Fruit fly (Drosophila melanogaster) whole organism, embryonic: ENCODE results near the gene CG9992.

Source experiments
- Abd-B ChIP-seq: fragments of 200-800 bp; sonication (Bioruptor generic); optimal IDR thresholded peaks from 2 replicates; lab custom pipeline; 2018; ENCODE audit warnings: missing biosample characterization, mild to moderate bottlenecking, missing genetic modification characterization, moderate library complexity
- Awh ChIP-seq: fragments of 200-800 bp; sonication (Bioruptor generic); IDR thresholded peaks from 2 replicates; pipeline ENCODE4, ENCODE4 v1.3.6; 2022; ENCODE audit warnings: missing biosample characterization, missing genetic modification characterization
- B-H2 ChIP-seq: fragments of 200-800 bp; sonication (Bioruptor generic); optimal IDR thresholded peaks from 2 replicates; lab custom pipeline; 2018; ENCODE audit warnings: missing biosample characterization, mild to moderate bottlenecking, missing genetic modification characterization
- BEAF-32 ChIP-seq: fragments of 200-800 bp; sonication (Bioruptor generic); optimal IDR thresholded peaks from 3 replicates; lab custom pipeline; 2017; ENCODE audit warnings: missing biosample characterization, missing genetic modification characterization, mild to moderate bottlenecking, moderate library complexity, missing genetic modification reagents
- BtbVII ChIP-seq: fragments of 200-800 bp; sonication (Bioruptor generic); optimal IDR thresholded peaks from 3 replicates; lab custom pipeline; 2017; ENCODE audit warnings: missing biosample characterization, mild to moderate bottlenecking, missing genetic modification characterization
- CG1024 ChIP-seq: fragments of 200-800 bp; sonication (Bioruptor generic); IDR thresholded peaks from 2 replicates; pipeline ENCODE4 v1.3.6; 2022; ENCODE audit warnings: missing biosample characterization, missing genetic modification characterization
- CG10274 ChIP-seq: fragments of 200-800 bp; sonication (Bioruptor generic); optimal IDR thresholded peaks from 3 replicates; lab custom pipeline; 2017; ENCODE audit warnings: missing biosample characterization, mild to moderate bottlenecking, missing genetic modification characterization
- CG10565 ChIP-seq: fragments of 200-800 bp; sonication (Bioruptor generic); optimal IDR thresholded peaks from 3 replicates; lab custom pipeline; 2016; ENCODE audit warnings: missing biosample characterization, mild to moderate bottlenecking, missing genetic modification characterization
- CG10959 ChIP-seq: fragments of 200-800 bp; sonication (Bioruptor generic); IDR thresholded peaks from 2 replicates; pipeline ENCODE4 v1.3.6; 2022; ENCODE audit warnings: missing biosample characterization, missing genetic modification characterization
- CG11504 ChIP-seq: fragments of 200-800 bp; sonication (Bioruptor generic); optimal IDR thresholded peaks from 3 replicates; lab custom pipeline; 2019; ENCODE audit warnings: missing biosample characterization, mild to moderate bottlenecking, missing genetic modification characterization, moderate library complexity
- CG12236 ChIP-seq: fragments of 200-800 bp; sonication (Bioruptor generic); optimal IDR thresholded peaks from 2 replicates; lab custom pipeline; 2016; ENCODE audit warnings: missing biosample characterization, missing genetic modification characterization
- CG14965 ChIP-seq: fragments of 200-800 bp; sonication (Bioruptor generic); optimal IDR thresholded peaks from 2 replicates; lab custom pipeline; 2016; ENCODE audit warnings: missing biosample characterization, missing genetic modification characterization, borderline replicate concordance
- CG15269 ChIP-seq: fragments of 200-800 bp; sonication (Bioruptor generic); optimal IDR thresholded peaks from 2 replicates; lab custom pipeline; 2018; ENCODE audit warnings: missing biosample characterization, mild to moderate bottlenecking, missing genetic modification characterization, moderate library complexity
- CG15514 ChIP-seq: fragments of 200-800 bp; sonication (Bioruptor generic); optimal IDR thresholded peaks from 3 replicates; lab custom pipeline; 2017; ENCODE audit warnings: missing biosample characterization, missing genetic modification characterization, mild to moderate bottlenecking, moderate library complexity, missing genetic modification reagents
- CG1647 ChIP-seq: fragments of 200-800 bp; sonication (Bioruptor generic); optimal IDR thresholded peaks from 3 replicates; lab custom pipeline; 2016; ENCODE audit warnings: missing biosample characterization, missing genetic modification characterization
- CG18262 ChIP-seq: fragments of 200-800 bp; optimal IDR thresholded peaks from 3 replicates; lab custom pipeline; 2019; ENCODE audit warnings: missing biosample characterization, mild to moderate bottlenecking, missing genetic modification characterization, moderate library complexity
- CG4282 ChIP-seq: fragments of 200-800 bp; sonication (Bioruptor generic); optimal IDR thresholded peaks from 2 replicates; lab custom pipeline; 2016; ENCODE audit warnings: missing biosample characterization, missing genetic modification characterization
- CG43689 ChIP-seq: fragments of 200-800 bp; sonication (Bioruptor generic); IDR thresholded peaks from 2 replicates; pipeline ENCODE4 v1.3.6; 2022; ENCODE audit warnings: missing biosample characterization, missing genetic modification characterization
- CG7556 ChIP-seq: fragments of 200-800 bp; sonication (Bioruptor generic); optimal IDR thresholded peaks from 2 replicates; lab custom pipeline; 2017; ENCODE audit warnings: missing biosample characterization, mild to moderate bottlenecking, missing genetic modification characterization
- CG8388 ChIP-seq: fragments of 200-800 bp; sonication (Bioruptor generic); optimal IDR thresholded peaks from 2 replicates; lab custom pipeline; 2019; ENCODE audit warnings: missing biosample characterization, mild to moderate bottlenecking, missing genetic modification characterization, moderate library complexity
- CG9215 ChIP-seq: fragments of 200-800 bp; sonication (Bioruptor generic); IDR thresholded peaks from 2 replicates; pipeline ENCODE4 v1.3.6; 2022; ENCODE audit warnings: missing biosample characterization, missing genetic modification characterization
- CG9797 ChIP-seq: fragments of 200-800 bp; sonication (Bioruptor generic); optimal IDR thresholded peaks from 3 replicates; lab custom pipeline; 2018; ENCODE audit warnings: missing biosample characterization, mild to moderate bottlenecking, missing genetic modification characterization
- CG9932 ChIP-seq: fragments of 200-800 bp; sonication (Bioruptor generic); IDR thresholded peaks from 2 replicates; pipeline ENCODE4 v1.3.6; 2022; ENCODE audit warnings: missing biosample characterization, missing genetic modification characterization
- Dad ChIP-seq: fragments of 200-800 bp; sonication (Bioruptor generic); optimal IDR thresholded peaks from 3 replicates; lab custom pipeline; 2016; ENCODE audit warnings: missing biosample characterization, missing genetic modification characterization
- Dfd ChIP-seq, 2 experiments: fragments of >200 bp; optimal IDR thresholded peaks; 2 replicates each; lab custom pipeline; 2017; ENCODE audit warnings: missing biosample characterization in 2 of 2, missing genetic modification characterization in 2 of 2
- Dref ChIP-seq: fragments of 200-800 bp; sonication (Bioruptor generic); IDR thresholded peaks from 2 replicates; pipeline ENCODE4 v1.3.6; 2022; ENCODE audit warnings: missing biosample characterization, missing genetic modification characterization
- Drgx ChIP-seq: fragments of 200-800 bp; sonication (Bioruptor generic); IDR thresholded peaks from 2 replicates; pipeline ENCODE4 v1.3.6; 2022; ENCODE audit warnings: missing biosample characterization, missing genetic modification characterization
- H2.0 ChIP-seq: fragments of 200-800 bp; sonication (Bioruptor generic); IDR thresholded peaks from 2 replicates; pipeline ENCODE4 v1.3.6; 2022; ENCODE audit warnings: missing biosample characterization, missing genetic modification characterization
- Hey ChIP-seq: fragments of 200-800 bp; sonication (Bioruptor generic); optimal IDR thresholded peaks from 3 replicates; lab custom pipeline; 2018; ENCODE audit warnings: missing biosample characterization, mild to moderate bottlenecking, missing genetic modification characterization
- Max ChIP-seq: fragments of 200-800 bp; sonication (Bioruptor generic); optimal IDR thresholded peaks from 2 replicates; lab custom pipeline; 2016; ENCODE audit warnings: missing biosample characterization, mild to moderate bottlenecking, missing genetic modification characterization
- Myb ChIP-seq: fragments of 200-800 bp; sonication (Bioruptor generic); optimal IDR thresholded peaks from 2 replicates; lab custom pipeline; 2016; ENCODE audit warnings: missing biosample characterization, missing genetic modification characterization
- Optix ChIP-seq: fragments of 200-800 bp; sonication (Bioruptor generic); IDR thresholded peaks from 3 replicates; pipeline ENCODE4 v1.3.6; 2022; ENCODE audit warnings: missing biosample characterization, missing genetic modification characterization
- Rx ChIP-seq: fragments of 200-800 bp; sonication (Bioruptor generic); IDR thresholded peaks from 2 replicates; pipeline ENCODE4 v1.3.6; 2022; ENCODE audit warnings: missing biosample characterization, missing genetic modification characterization
- Sry-δ ChIP-seq: fragments of 200-800 bp; sonication (Bioruptor generic); optimal IDR thresholded peaks from 2 replicates; lab custom pipeline; 2016; ENCODE audit warnings: missing biosample characterization, missing genetic modification characterization
- abd-A ChIP-seq: fragments of 200-800 bp; sonication (Bioruptor generic); optimal IDR thresholded peaks from 3 replicates; lab custom pipeline; 2019; ENCODE audit warnings: missing biosample characterization, mild to moderate bottlenecking, missing genetic modification characterization, moderate library complexity
- aop ChIP-seq: fragments of 200-800 bp; sonication (Bioruptor generic); IDR thresholded peaks from 2 replicates; pipeline ENCODE4 v1.3.6; 2022; ENCODE audit warnings: missing biosample characterization, missing genetic modification characterization
- bbx ChIP-seq: fragments of 200-800 bp; sonication (Bioruptor generic); IDR thresholded peaks from 2 replicates; pipeline ENCODE4 v1.3.6; 2022; ENCODE audit warnings: missing biosample characterization, missing genetic modification characterization; ENCODE audit not compliant: partially characterized antibody
- bcd ChIP-seq: fragments of 200-800 bp; sonication (Bioruptor generic); optimal IDR thresholded peaks from 2 replicates; lab custom pipeline; 2017; ENCODE audit warnings: missing biosample characterization, mild to moderate bottlenecking, missing genetic modification characterization
- br ChIP-seq: fragments of >200 bp; optimal IDR thresholded peaks from 2 replicates; lab custom pipeline; 2017
- corto ChIP-seq: fragments of 200-800 bp; sonication (Bioruptor generic); optimal IDR thresholded peaks from 2 replicates; lab custom pipeline; 2016; ENCODE audit warnings: missing biosample characterization, mild to moderate bottlenecking, missing genetic modification characterization, moderate library complexity
- crc ChIP-seq: fragments of 200-800 bp; sonication (Bioruptor generic); optimal IDR thresholded peaks from 2 replicates; lab custom pipeline; 2016; ENCODE audit warnings: missing biosample characterization, missing genetic modification characterization
- eyg ChIP-seq: fragments of 200-800 bp; sonication (Bioruptor generic); optimal IDR thresholded peaks from 3 replicates; lab custom pipeline; 2016; ENCODE audit warnings: missing biosample characterization, missing genetic modification characterization
- fru ChIP-seq: fragments of >200 bp; optimal IDR thresholded peaks from 2 replicates; lab custom pipeline; 2017
- gcm2 ChIP-seq: fragments of 200-800 bp; sonication (Bioruptor generic); optimal IDR thresholded peaks from 2 replicates; lab custom pipeline; 2016; ENCODE audit warnings: missing biosample characterization, missing genetic modification characterization
- inv ChIP-seq: fragments of 200-800 bp; sonication (Bioruptor generic); IDR thresholded peaks from 2 replicates; pipeline ENCODE4 v1.3.6; 2022; ENCODE audit warnings: missing biosample characterization, missing genetic modification characterization; ENCODE audit not compliant: partially characterized antibody
- maf-S ChIP-seq: fragments of 200-800 bp; sonication (Bioruptor generic); optimal IDR thresholded peaks from 2 replicates; lab custom pipeline; 2016; ENCODE audit warnings: missing biosample characterization, missing genetic modification characterization
- pho ChIP-seq: fragments of 200-800 bp; sonication (Bioruptor generic); optimal IDR thresholded peaks from 2 replicates; lab custom pipeline; 2016; ENCODE audit warnings: missing biosample characterization, missing genetic modification characterization
- repo ChIP-seq: fragments of 200-800 bp; sonication (Bioruptor generic); optimal IDR thresholded peaks from 2 replicates; lab custom pipeline; 2016; ENCODE audit warnings: missing biosample characterization, missing genetic modification characterization
- stc ChIP-seq: fragments of 200-800 bp; sonication (Bioruptor generic); IDR thresholded peaks from 2 replicates; pipeline ENCODE4 v1.3.6; 2022; ENCODE audit warnings: missing biosample characterization, missing genetic modification characterization
- tin ChIP-seq: fragments of 200-800 bp; sonication (Bioruptor generic); optimal IDR thresholded peaks from 3 replicates; lab custom pipeline; 2016; ENCODE audit warnings: missing biosample characterization, missing genetic modification characterization

The CG9992 gene

dm6 chrX:16384843-16385726 lies at the start of gene CG9992, which contains the start of gene CG4239 (continued):
- TF ChIP-seq CG1024 (GFP tag; lab: Robert Waterston, UW) (peak; percentile 29; the same call in 1 of the 2 replicates), Sry-δ (GFP tag; lab: Kevin White, UChicago) (peak; percentile 69), bbx (GFP tag; lab: Robert Waterston, UW) (peak; percentile 69), CG9215 (GFP tag; lab: Robert Waterston, UW) (peak; percentile 76), fru (lab: Kevin White, UChicago) (no peak), CG18262 (tag; lab: Kevin White, UChicago) (peak; percentile 36), CG43689 (GFP tag; lab: Robert Waterston, UW) (no peak), repo (GFP tag; lab: Kevin White, UChicago) (no peak), CG1647 (GFP tag; lab: Kevin White, UChicago) (no peak), Dfd (GFP tag; optimal IDR thresholded peaks at IDR 0.05; lab: Kevin White, UChicago) (peak in 1 of 2 experiments; percentile 57), BEAF-32 (GFP tag; lab: Kevin White, UChicago) (peak; percentile 87), CG12236 (GFP tag; lab: Kevin White, UChicago) (no peak), Dad (GFP tag; lab: Kevin White, UChicago) (no peak), crc (GFP tag; lab: Kevin White, UChicago) (no peak), CG14965 (no peak), Myb (peak; percentile 24), br (no peak), eyg (GFP tag; lab: Kevin White, UChicago) (no peak), CG11504 (tag; lab: Kevin White, UChicago) (peak; percentile 75), CG15269 (tag; lab: Kevin White, UChicago) (peak; percentile 69), abd-A (tag; lab: Kevin White, UChicago) (no peak), Drgx (GFP tag; lab: Robert Waterston, UW) (no peak; the same call in 1 of the 2 replicates), corto (GFP tag; lab: Kevin White, UChicago) (no peak), Abd-B (GFP tag; lab: Kevin White, UChicago) (peak; percentile 85), BtbVII (GFP tag; lab: Kevin White, UChicago) (no peak), CG8388 (GFP tag; lab: Kevin White, UChicago) (no peak), aop (GFP tag; lab: Robert Waterston, UW) (no peak), inv (GFP tag; lab: Robert Waterston, UW) (0 out of 2 replicates have a peak, but pooled peaks have one; percentile 42), B-H2 (no peak), Optix (GFP tag; lab: Robert Waterston, UW) (0 out of 3 replicates have a peak, but pooled peaks have one; percentile 27), Awh (GFP tag; lab: Robert Waterston, UW) (no peak), CG10274 (no peak), bcd (GFP tag; lab: Kevin White, UChicago) (peak; percentile 65), CG9797 (GFP tag; lab: Kevin White, UChicago) (peak; percentile 55), tin (GFP tag; lab: Kevin White, UChicago) (peak; percentile 60), CG10959 (GFP tag; lab: Robert Waterston, UW) (no peak), CG10565 (GFP tag; lab: Kevin White, UChicago) (no peak), CG15514 (GFP tag; lab: Kevin White, UChicago) (no peak), Hey (tag; lab: Kevin White, UChicago) (no peak), CG9932 (GFP tag; lab: Robert Waterston, UW) (peak; percentile 75), H2.0 (GFP tag; lab: Robert Waterston, UW) (no peak), Dref (peak; percentile 69), pho (GFP tag; lab: Kevin White, UChicago) (peak; percentile 11), gcm2 (no peak), stc (no peak), CG7556 (GFP tag; lab: Kevin White, UChicago) (peak; percentile 4), Rx (GFP tag; lab: Robert Waterston, UW) (no peak), Max (GFP tag; lab: Kevin White, UChicago) (peak; percentile 49), CG4282 (GFP tag; lab: Kevin White, UChicago) (no peak), maf-S (GFP tag; lab: Kevin White, UChicago) (no peak)
- TF ChIP-seq, all 482 proteins: peak for 249
